Comparison of ENCODE assay signal across 1 fruit fly cellular context in genomic region chrX:7692740-7693064, dm6.
TF ChIP-seq lines count a peak whose summit lies in the region.

No protein-coding gene starts in this region.

TF ChIP-seq in whole organism, embryonic, 481 proteins besides CTCF, POLR2A, EP300 and RAD21 (continued from another document and continues in another):
- TF ChIP-seq bigmax (GFP tag; optimal IDR thresholded peaks at IDR 0.05; lab: Kevin White, UChicago) (no peak), Mes4 (GFP tag; optimal IDR thresholded peaks at IDR 0.05; lab: Kevin White, UChicago) (no peak), Atf3 (GFP tag; optimal IDR thresholded peaks at IDR 0.05; lab: Kevin White, UChicago) (peak; percentile 2), az2 (GFP tag; optimal IDR thresholded peaks at IDR 0.05; lab: Kevin White, UChicago) (peak; percentile 54), MBD-R2 (GFP tag; IDR thresholded peaks at IDR 0.05; lab: Robert Waterston, UW) (peak; percentile 53; the same call in 1 of the 2 replicates), jigr1 (GFP tag; IDR thresholded peaks at IDR 0.05; lab: Robert Waterston, UW) (no peak), CG10462 (GFP tag; optimal IDR thresholded peaks at IDR 0.05; lab: Kevin White, UChicago) (no peak), CG17802 (tag; optimal IDR thresholded peaks at IDR 0.05; lab: Kevin White, UChicago) (no peak), CG14014 (GFP tag; IDR thresholded peaks at IDR 0.05; lab: Robert Waterston, UW) (peak; percentile 73), CG2875 (GFP tag; optimal IDR thresholded peaks at IDR 0.05; lab: Kevin White, UChicago) (peak; percentile 2), NFAT (GFP tag; IDR thresholded peaks at IDR 0.05; lab: Robert Waterston, UW) (peak; percentile 63), esg (GFP tag; conservative IDR thresholded peaks at IDR 0.05; lab: Robert Waterston, UW) (peak; percentile 70), CG4730 (GFP tag; IDR thresholded peaks at IDR 0.05; lab: Robert Waterston, UW) (peak; percentile 48; the same call in 1 of the 2 replicates), pum (GFP tag; optimal IDR thresholded peaks at IDR 0.05; lab: Kevin White, UChicago) (peak; percentile 56), wor (GFP tag; IDR thresholded peaks at IDR 0.05; lab: Robert Waterston, UW) (no peak), CG8359 (GFP tag; optimal IDR thresholded peaks at IDR 0.05; lab: Kevin White, UChicago; ENCODE audit: borderline replicate concordance) (no peak), Opbp (GFP tag; IDR thresholded peaks at IDR 0.05; lab: Robert Waterston, UW; ENCODE audit: partially characterized antibody) (no peak), CG13296 (GFP tag; optimal IDR thresholded peaks at IDR 0.05; lab: Kevin White, UChicago) (peak; percentile 63), CG9609 (GFP tag; optimal IDR thresholded peaks at IDR 0.05; lab: Kevin White, UChicago) (peak; percentile 60), CG2199 (GFP tag; IDR thresholded peaks at IDR 0.05; lab: Robert Waterston, UW) (0 out of 3 replicates have a peak, but pooled peaks have one; percentile 57), CG3726 (GFP tag; IDR thresholded peaks at IDR 0.05; lab: Robert Waterston, UW) (peak; percentile 48; the same call in 1 of the 3 replicates), h (optimal IDR thresholded peaks at IDR 0.05; lab: Kevin White, UChicago) (no peak), Bgb (GFP tag; IDR thresholded peaks at IDR 0.05; lab: Robert Waterston, UW; ENCODE audit: partially characterized antibody) (no peak), Vsx1 (GFP tag; optimal IDR thresholded peaks at IDR 0.05; lab: Kevin White, UChicago) (no peak), yki (optimal IDR thresholded peaks at IDR 0.05; lab: Kevin White, UChicago) (no peak), CG14860 (GFP tag; IDR thresholded peaks at IDR 0.05; lab: Robert Waterston, UW; ENCODE audit: partially characterized antibody) (no peak), CG17328 (GFP tag; IDR thresholded peaks at IDR 0.05; lab: Robert Waterston, UW) (peak; percentile 70), Atf-2 (GFP tag; optimal IDR thresholded peaks at IDR 0.05; lab: Kevin White, UChicago) (peak; percentile 15), run (tag; optimal IDR thresholded peaks at IDR 0.05; lab: Kevin White, UChicago) (no peak), sisA (GFP tag; IDR thresholded peaks at IDR 0.05; lab: Robert Waterston, UW) (peak; percentile 70), br (optimal IDR thresholded peaks at IDR 0.05; lab: Kevin White, UChicago) (no peak), H2.0 (GFP tag; IDR thresholded peaks at IDR 0.05; lab: Robert Waterston, UW) (peak; percentile 60), CG6254 (GFP tag; optimal IDR thresholded peaks at IDR 0.05; lab: Kevin White, UChicago) (peak; percentile 11), Six4 (GFP tag; optimal IDR thresholded peaks at IDR 0.05; lab: Kevin White, UChicago) (peak; percentile 16), CG11696 (GFP tag; IDR thresholded peaks at IDR 0.05; lab: Robert Waterston, UW) (peak; percentile 56; the same call in 1 of the 2 replicates), CG33557 (GFP tag; optimal IDR thresholded peaks at IDR 0.05; lab: Kevin White, UChicago) (no peak), Eip74EF (GFP tag; optimal IDR thresholded peaks at IDR 0.05; lab: Kevin White, UChicago) (peak in 1 of 2 experiments; percentile 36), Max (GFP tag; optimal IDR thresholded peaks at IDR 0.05; lab: Kevin White, UChicago) (peak; percentile 21), zf30C (GFP tag; optimal IDR thresholded peaks at IDR 0.05; lab: Kevin White, UChicago) (no peak), CG7271 (tag; optimal IDR thresholded peaks at IDR 0.05; lab: Kevin White, UChicago) (no peak), TFAM (GFP tag; optimal IDR thresholded peaks at IDR 0.05; lab: Kevin White, UChicago) (no peak), Jarid2 (GFP tag; optimal IDR thresholded peaks at IDR 0.05; lab: Kevin White, UChicago) (no peak), CG5245 (GFP tag; optimal IDR thresholded peaks at IDR 0.05; lab: Kevin White, UChicago) (peak; percentile 19), toy (GFP tag; IDR thresholded peaks at IDR 0.05; lab: Robert Waterston, UW) (no peak), CG1603 (tag; optimal IDR thresholded peaks at IDR 0.05; lab: Kevin White, UChicago) (peak; percentile 66), amos (GFP tag; IDR thresholded peaks at IDR 0.05; lab: Robert Waterston, UW; ENCODE audit: partially characterized antibody) (no peak), inv (GFP tag; IDR thresholded peaks at IDR 0.05; lab: Robert Waterston, UW; ENCODE audit: partially characterized antibody) (no peak), phol (tag; optimal IDR thresholded peaks at IDR 0.05; lab: Kevin White, UChicago) (peak; percentile 55), CG6175 (GFP tag; IDR thresholded peaks at IDR 0.05; lab: Robert Waterston, UW) (0 out of 3 replicates have a peak, but pooled peaks have one; percentile 42), CG10366 (GFP tag; IDR thresholded peaks at IDR 0.05; lab: Robert Waterston, UW) (peak; percentile 73), salm (tag; optimal IDR thresholded peaks at IDR 0.05; lab: Kevin White, UChicago) (peak; percentile 19), Chrac-16 (GFP tag; optimal IDR thresholded peaks at IDR 0.05; lab: Kevin White, UChicago) (peak; percentile 61), Mrtf (GFP tag; IDR thresholded peaks at IDR 0.05; lab: Robert Waterston, UW) (peak; percentile 53; the same call in 1 of the 3 replicates), fd64A (GFP tag; optimal IDR thresholded peaks at IDR 0.05; lab: Kevin White, UChicago) (no peak), CG12299 (tag; optimal IDR thresholded peaks at IDR 0.05; lab: Kevin White, UChicago) (peak; percentile 46), dimm (GFP tag; IDR thresholded peaks at IDR 0.05; lab: Robert Waterston, UW) (no peak), CG16815 (GFP tag; optimal IDR thresholded peaks at IDR 0.05; lab: Kevin White, UChicago) (peak; percentile 32), dan (GFP tag; IDR thresholded peaks at IDR 0.05; lab: Robert Waterston, UW) (no peak), CG11093 (GFP tag; IDR thresholded peaks at IDR 0.05; lab: Robert Waterston, UW) (0 out of 3 replicates have a peak, but pooled peaks have one; percentile 12), CG2202 (tag; optimal IDR thresholded peaks at IDR 0.05; lab: Kevin White, UChicago) (no peak), gem (tag; optimal IDR thresholded peaks at IDR 0.05; lab: Kevin White, UChicago) (peak; percentile 82), CG4360 (GFP tag; IDR thresholded peaks at IDR 0.05; lab: Robert Waterston, UW) (no peak; the same call in 1 of the 2 replicates), Gug (GFP tag; IDR thresholded peaks at IDR 0.05; lab: Robert Waterston, UW) (peak; percentile 65; the same call in 3 of the 4 replicates), CG12219 (GFP tag; optimal IDR thresholded peaks at IDR 0.05; lab: Kevin White, UChicago) (peak; percentile 56), CG11085 (GFP tag; IDR thresholded peaks at IDR 0.05; lab: Robert Waterston, UW) (peak; percentile 57; the same call in 1 of the 2 replicates), nerfin-1 (tag; optimal IDR thresholded peaks at IDR 0.05; lab: Kevin White, UChicago) (no peak), eyg (GFP tag; optimal IDR thresholded peaks at IDR 0.05; lab: Kevin White, UChicago) (peak; percentile 16), Atf6 (GFP tag; IDR thresholded peaks at IDR 0.05; lab: Robert Waterston, UW) (peak; percentile 92), CG4617 (GFP tag; optimal IDR thresholded peaks at IDR 0.05; lab: Kevin White, UChicago; ENCODE audit: borderline replicate concordance) (no peak), HLH54F (GFP tag; optimal IDR thresholded peaks at IDR 0.05; lab: Kevin White, UChicago) (peak; percentile 65), CG11723 (GFP tag; optimal IDR thresholded peaks at IDR 0.05; lab: Kevin White, UChicago) (peak; percentile 14), sima (GFP tag; optimal IDR thresholded peaks at IDR 0.05; lab: Kevin White, UChicago) (no peak), CG7963 (GFP tag; IDR thresholded peaks at IDR 0.05; lab: Robert Waterston, UW; ENCODE audit: partially characterized antibody) (no peak), slou (GFP tag; optimal IDR thresholded peaks at IDR 0.05; lab: Kevin White, UChicago) (peak; percentile 43), dmrt11E (tag; optimal IDR thresholded peaks at IDR 0.05; lab: Kevin White, UChicago) (no peak), Ptx1 (GFP tag; IDR thresholded peaks at IDR 0.05; lab: Robert Waterston, UW) (peak; percentile 80), CG30403 (GFP tag; optimal IDR thresholded peaks at IDR 0.05; lab: Kevin White, UChicago) (peak; percentile 55), CG11504 (tag; optimal IDR thresholded peaks at IDR 0.05; lab: Kevin White, UChicago) (peak; percentile 72), ERR (GFP tag; optimal IDR thresholded peaks at IDR 0.05; lab: Kevin White, UChicago) (peak; percentile 62), danr (GFP tag; IDR thresholded peaks at IDR 0.05; lab: Robert Waterston, UW) (no peak), CG34376 (GFP tag; optimal IDR thresholded peaks at IDR 0.05; lab: Kevin White, UChicago) (peak; percentile 26), CG4282 (GFP tag; optimal IDR thresholded peaks at IDR 0.05; lab: Kevin White, UChicago) (no peak), CG17829 (tag; optimal IDR thresholded peaks at IDR 0.05; lab: Kevin White, UChicago) (peak; percentile 54), cg (GFP tag; optimal IDR thresholded peaks at IDR 0.05; lab: Kevin White, UChicago) (no peak), vfl (GFP tag; optimal IDR thresholded peaks at IDR 0.05; lab: Kevin White, UChicago) (no peak), kay (GFP tag; optimal IDR thresholded peaks at IDR 0.05; lab: Kevin White, UChicago) (peak; percentile 29), CG11560 (tag; IDR thresholded peaks at IDR 0.05; lab: Robert Waterston, UW) (no peak), kni (GFP tag; optimal IDR thresholded peaks at IDR 0.05; lab: Kevin White, UChicago) (no peak), CG17385 (GFP tag; optimal IDR thresholded peaks at IDR 0.05; lab: Kevin White, UChicago) (no peak), gsb-n (tag; optimal IDR thresholded peaks at IDR 0.05; lab: Kevin White, UChicago) (peak; percentile 64), PHDP (tag; optimal IDR thresholded peaks at IDR 0.05; lab: Kevin White, UChicago) (peak; percentile 76), fu2 (GFP tag; optimal IDR thresholded peaks at IDR 0.05; lab: Kevin White, UChicago) (peak; percentile 47), exex (tag; optimal IDR thresholded peaks at IDR 0.05; lab: Kevin White, UChicago) (no peak), ewg (GFP tag; optimal IDR thresholded peaks at IDR 0.05; lab: Kevin White, UChicago) (peak; percentile 29), zfh2 (GFP tag; optimal IDR thresholded peaks at IDR 0.05; lab: Kevin White, UChicago) (peak; percentile 75), peb (GFP tag; IDR thresholded peaks at IDR 0.05; lab: Robert Waterston, UW) (peak; percentile 49; the same call in 1 of the 2 replicates), ftz-f1 (GFP tag; optimal IDR thresholded peaks at IDR 0.05; lab: Kevin White, UChicago) (no peak), CG15073 (GFP tag; optimal IDR thresholded peaks at IDR 0.05; lab: Kevin White, UChicago) (no peak), sc (optimal IDR thresholded peaks at IDR 0.05; lab: Kevin White, UChicago) (no peak), sc (GFP tag; optimal IDR thresholded peaks at IDR 0.05; lab: Kevin White, UChicago) (peak; percentile 17), CG14050 (GFP tag; IDR thresholded peaks at IDR 0.05; lab: Robert Waterston, UW) (peak; percentile 62; the same call in 2 of the 3 replicates), pb (GFP tag; optimal IDR thresholded peaks at IDR 0.05; lab: Kevin White, UChicago) (peak; percentile 21), B-H1 (GFP tag; IDR thresholded peaks at IDR 0.05; lab: Robert Waterston, UW) (peak; percentile 49; the same call in 2 of the 3 replicates), HmgZ (tag; optimal IDR thresholded peaks at IDR 0.05; lab: Kevin White, UChicago) (peak; percentile 60), pfk (GFP tag; optimal IDR thresholded peaks at IDR 0.05; lab: Kevin White, UChicago) (no peak), kah (GFP tag; optimal IDR thresholded peaks at IDR 0.05; lab: Kevin White, UChicago) (no peak), CG12659 (GFP tag; optimal IDR thresholded peaks at IDR 0.05; lab: Kevin White, UChicago) (peak; percentile 28), pzg (GFP tag; optimal IDR thresholded peaks at IDR 0.05; lab: Kevin White, UChicago) (no peak), Fer3 (tag; optimal IDR thresholded peaks at IDR 0.05; lab: Kevin White, UChicago) (peak; percentile 81), ash1 (GFP tag; optimal IDR thresholded peaks at IDR 0.05; lab: Kevin White, UChicago) (no peak), ara (GFP tag; IDR thresholded peaks at IDR 0.05; lab: Robert Waterston, UW) (peak; percentile 74; the same call in 1 of the 2 replicates), CG10321 (GFP tag; IDR thresholded peaks at IDR 0.05; lab: Robert Waterston, UW) (peak; percentile 43; the same call in 1 of the 2 replicates), Xbp1 (GFP tag; optimal IDR thresholded peaks at IDR 0.05; lab: Kevin White, UChicago) (peak; percentile 66), Doc3 (GFP tag; IDR thresholded peaks at IDR 0.05; lab: Robert Waterston, UW; ENCODE audit: partially characterized antibody) (no peak), Dfd (GFP tag; optimal IDR thresholded peaks at IDR 0.05; lab: Kevin White, UChicago) (no peak), CG14965 (GFP tag; optimal IDR thresholded peaks at IDR 0.05; lab: Kevin White, UChicago; ENCODE audit: borderline replicate concordance) (peak; percentile 15), pan (optimal IDR thresholded peaks at IDR 0.05; lab: Kevin White, UChicago) (no peak), pan (GFP tag; optimal IDR thresholded peaks at IDR 0.05 in 1 of 2, IDR thresholded peaks at IDR 0.05 in 1 of 2) (peak in 1 of 2 experiments; percentile 78), CG6689 (GFP tag; IDR thresholded peaks at IDR 0.05; lab: Robert Waterston, UW) (peak; percentile 80), Sry-β (GFP tag; optimal IDR thresholded peaks at IDR 0.05; lab: Kevin White, UChicago) (no peak), tgo (GFP tag; IDR thresholded peaks at IDR 0.05; lab: Robert Waterston, UW) (peak; percentile 75), CG10209 (GFP tag; optimal IDR thresholded peaks at IDR 0.05; lab: Kevin White, UChicago) (peak; percentile 57), Poxn (GFP tag; IDR thresholded peaks at IDR 0.05; lab: Robert Waterston, UW) (no peak), CG12071 (GFP tag; optimal IDR thresholded peaks at IDR 0.05; lab: Kevin White, UChicago) (peak; percentile 51), Xrp1 (GFP tag; IDR thresholded peaks at IDR 0.05; lab: Robert Waterston, UW) (peak; percentile 81), rib (GFP tag; IDR thresholded peaks at IDR 0.05; lab: Robert Waterston, UW) (no peak), CG4820 (GFP tag; optimal IDR thresholded peaks at IDR 0.05; lab: Kevin White, UChicago) (peak; percentile 15), CG30020 (tag; optimal IDR thresholded peaks at IDR 0.05; lab: Kevin White, UChicago) (no peak), CG6272 (GFP tag; IDR thresholded peaks at IDR 0.05; lab: Robert Waterston, UW) (peak; percentile 56; the same call in 1 of the 2 replicates), CG11456 (GFP tag; IDR thresholded peaks at IDR 0.05; lab: Robert Waterston, UW) (peak; percentile 70)
